Fruit fly (Drosophila melanogaster): ENCODE results near the gene CG13042.

Gene CG13042

dm6 chr3L:16356171-16356765 lies 48.0 kb upstream of the CG13042 start (continued):
- TF ChIP-seq CG11398 (GFP tag; optimal IDR thresholded peaks at IDR 0.05) (no peak), CG42726 (GFP tag; IDR thresholded peaks at IDR 0.05; ENCODE audit: partially characterized antibody) (no peak), CG14965 (GFP tag; optimal IDR thresholded peaks at IDR 0.05; ENCODE audit: borderline replicate concordance) (no peak), YL-1 (GFP tag; optimal IDR thresholded peaks at IDR 0.05) (no peak), CkIIα-i1 (GFP tag; IDR thresholded peaks at IDR 0.05) (no peak), so (GFP tag; IDR thresholded peaks at IDR 0.05) (no peak), HLHmδ (GFP tag; optimal IDR thresholded peaks at IDR 0.05) (no peak), CG10543 (GFP tag; optimal IDR thresholded peaks at IDR 0.05) (peak; percentile 11), CG31365 (tag; optimal IDR thresholded peaks at IDR 0.05) (no peak), Xrp1 (GFP tag; IDR thresholded peaks at IDR 0.05) (no peak), CG10654 (GFP tag; optimal IDR thresholded peaks at IDR 0.05) (no peak), unc-4 (GFP tag; IDR thresholded peaks at IDR 0.05; ENCODE audit: partially characterized antibody) (no peak), gem (tag; optimal IDR thresholded peaks at IDR 0.05) (no peak), vnd (GFP tag; IDR thresholded peaks at IDR 0.05; ENCODE audit: partially characterized antibody) (no peak), CG30403 (GFP tag; optimal IDR thresholded peaks at IDR 0.05) (no peak), Sin3A (optimal IDR thresholded peaks at IDR 0.05) (no peak), wek (GFP tag; optimal IDR thresholded peaks at IDR 0.05) (no peak), lab (GFP tag; optimal IDR thresholded peaks at IDR 0.05) (no peak), CG12219 (GFP tag; optimal IDR thresholded peaks at IDR 0.05) (no peak), insv (GFP tag; optimal IDR thresholded peaks at IDR 0.05) (no peak), sob (GFP tag; IDR thresholded peaks at IDR 0.05) (no peak), CG11247 (GFP tag; IDR thresholded peaks at IDR 0.05) (no peak), Drgx (GFP tag; IDR thresholded peaks at IDR 0.05) (no peak), CG2202 (tag; optimal IDR thresholded peaks at IDR 0.05) (no peak), lilli (GFP tag; optimal IDR thresholded peaks at IDR 0.05) (no peak), Elba2 (GFP tag; optimal IDR thresholded peaks at IDR 0.05) (no peak), B-H2 (GFP tag; optimal IDR thresholded peaks at IDR 0.05) (peak; percentile 46), CG12744 (GFP tag; optimal IDR thresholded peaks at IDR 0.05) (no peak), CG33557 (GFP tag; optimal IDR thresholded peaks at IDR 0.05) (no peak), grau (tag; optimal IDR thresholded peaks at IDR 0.05) (no peak), CG10959 (GFP tag; IDR thresholded peaks at IDR 0.05) (no peak), CG2120 (GFP tag; optimal IDR thresholded peaks at IDR 0.05) (no peak), Ada2b (GFP tag; IDR thresholded peaks at IDR 0.05) (no peak), schlank (tag; optimal IDR thresholded peaks at IDR 0.05) (peak; percentile 48), Hand (GFP tag; optimal IDR thresholded peaks at IDR 0.05) (peak; percentile 4), nom (GFP tag; optimal IDR thresholded peaks at IDR 0.05) (no peak), emc (GFP tag; optimal IDR thresholded peaks at IDR 0.05) (no peak), lmd (GFP tag; IDR thresholded peaks at IDR 0.05) (no peak), Fer2 (tag; optimal IDR thresholded peaks at IDR 0.05) (no peak), Taf1 (GFP tag; IDR thresholded peaks at IDR 0.05) (no peak), CG12659 (GFP tag; optimal IDR thresholded peaks at IDR 0.05) (no peak), Lhr (GFP tag; optimal IDR thresholded peaks at IDR 0.05) (no peak), CG9609 (GFP tag; optimal IDR thresholded peaks at IDR 0.05) (no peak), CG15269 (tag; optimal IDR thresholded peaks at IDR 0.05) (no peak), ATbp (GFP tag; optimal IDR thresholded peaks at IDR 0.05) (no peak), gt (GFP tag; IDR thresholded peaks at IDR 0.05) (no peak), fd96Cb (tag; optimal IDR thresholded peaks at IDR 0.05) (no peak), CG6272 (GFP tag; IDR thresholded peaks at IDR 0.05) (no peak), knrl (GFP tag; IDR thresholded peaks at IDR 0.05; ENCODE audit: partially characterized antibody) (no peak), CG6254 (GFP tag; optimal IDR thresholded peaks at IDR 0.05) (no peak), Usf (GFP tag; optimal IDR thresholded peaks at IDR 0.05) (no peak)
